Fruit fly (Drosophila melanogaster) whole organism, prepupa: ENCODE measurements around the gene wuho.

Source experiments
- CG10631 ChIP-seq: fragments of 200-800 bp; sonication (Bioruptor generic); optimal IDR thresholded peaks from 2 replicates; lab custom pipeline; 2016; ENCODE audit warnings: missing biosample characterization, missing genetic modification characterization
- CG10669 ChIP-seq: fragments of 200-800 bp; sonication (Bioruptor generic); optimal IDR thresholded peaks from 3 replicates; lab custom pipeline; 2018; ENCODE audit warnings: missing biosample characterization, mild to moderate bottlenecking, missing genetic modification characterization, moderate library complexity
- CG11294 ChIP-seq: fragments of 200-800 bp; sonication (Bioruptor generic); IDR thresholded peaks from 2 replicates; pipeline ENCODE4 v1.3.6; 2022; ENCODE audit warnings: missing biosample characterization, missing genetic modification characterization
- CG11762 ChIP-seq: fragments of 200-800 bp; sonication (Bioruptor generic); optimal IDR thresholded peaks from 3 replicates; lab custom pipeline; 2016; ENCODE audit warnings: missing biosample characterization, missing genetic modification characterization; ENCODE audit not compliant: insufficient read depth
- CG11902 ChIP-seq: fragments of 200-800 bp; sonication (Bioruptor generic); optimal IDR thresholded peaks from 3 replicates; lab custom pipeline; 2016; ENCODE audit warnings: missing biosample characterization, missing genetic modification characterization
- CG15336 ChIP-seq: fragments of 200-800 bp; sonication (Bioruptor generic); IDR thresholded peaks from 2 replicates; pipeline ENCODE4 v1.3.6; 2022; ENCODE audit warnings: missing biosample characterization, missing genetic modification characterization
- CG3032 ChIP-seq: fragments of 200-800 bp; optimal IDR thresholded peaks from 2 replicates; lab custom pipeline; 2019; ENCODE audit warnings: missing biosample characterization, mild to moderate bottlenecking, missing genetic modification characterization, moderate library complexity
- CG31627 ChIP-seq: fragments of 200-800 bp; sonication (Bioruptor generic); optimal IDR thresholded peaks from 3 replicates; lab custom pipeline; 2016; ENCODE audit warnings: missing biosample characterization, missing genetic modification characterization
- CG6163 ChIP-seq: fragments of 200-800 bp; sonication (Bioruptor generic); IDR thresholded peaks from 3 replicates; pipeline ENCODE4 v1.3.6; 2022; ENCODE audit warnings: missing biosample characterization, missing genetic modification characterization
- CG6792 ChIP-seq: fragments of 200-800 bp; sonication (Bioruptor generic); optimal IDR thresholded peaks from 3 replicates; lab custom pipeline; 2016; ENCODE audit warnings: missing biosample characterization, missing genetic modification characterization
- CG6808 ChIP-seq: fragments of 200-800 bp; sonication (Bioruptor generic); optimal IDR thresholded peaks from 3 replicates; lab custom pipeline; 2017; ENCODE audit warnings: missing biosample characterization, missing genetic modification characterization, mild to moderate bottlenecking, moderate library complexity, missing genetic modification reagents
- CG6854 ChIP-seq: fragments of 200-800 bp; sonication (Bioruptor generic); optimal IDR thresholded peaks from 2 replicates; lab custom pipeline; 2017; ENCODE audit warnings: missing biosample characterization, mild to moderate bottlenecking, missing genetic modification characterization
- CG7368 ChIP-seq: fragments of 200-800 bp; sonication (Bioruptor generic); optimal IDR thresholded peaks from 3 replicates; lab custom pipeline; 2016; ENCODE audit warnings: missing biosample characterization, missing genetic modification characterization
- CG8119 ChIP-seq: fragments of 200-800 bp; sonication (Bioruptor generic); IDR thresholded peaks from 3 replicates; pipeline ENCODE4 v1.3.6; 2022; ENCODE audit warnings: missing biosample characterization, missing genetic modification characterization
- CG8632 ChIP-seq: fragments of 200-800 bp; sonication (Bioruptor generic); optimal IDR thresholded peaks from 3 replicates; lab custom pipeline; 2016; ENCODE audit warnings: missing biosample characterization, missing genetic modification characterization
- CG9139 ChIP-seq: fragments of 200-800 bp; sonication (Bioruptor generic); optimal IDR thresholded peaks from 3 replicates; lab custom pipeline; 2017; ENCODE audit warnings: missing biosample characterization, mild to moderate bottlenecking, missing genetic modification characterization
- Eip75B ChIP-seq: fragments of 200-800 bp; sonication (Bioruptor generic); optimal IDR thresholded peaks from 3 replicates; lab custom pipeline; 2016; ENCODE audit warnings: missing biosample characterization, missing genetic modification characterization
- Eip78C ChIP-seq: fragments of 200-800 bp; sonication (Bioruptor generic); peaks from one replicate; lab custom pipeline; 2016; ENCODE audit warnings: missing biosample characterization, missing genetic modification characterization
- Gug ChIP-seq: fragments of 200-800 bp; sonication (Bioruptor generic); IDR thresholded peaks from 2 replicates; pipeline ENCODE4 v1.3.6; 2022; ENCODE audit warnings: missing biosample characterization, missing genetic modification characterization
- Hr39 ChIP-seq: fragments of 200-800 bp; sonication (Bioruptor generic); optimal IDR thresholded peaks from 2 replicates; lab custom pipeline; 2016; ENCODE audit warnings: missing biosample characterization, missing genetic modification characterization
- Met ChIP-seq: fragments of 200-800 bp; sonication (Bioruptor generic); optimal IDR thresholded peaks from 3 replicates; lab custom pipeline; 2016; ENCODE audit warnings: missing biosample characterization, missing genetic modification characterization
- OdsH ChIP-seq: fragments of 200-800 bp; sonication (Bioruptor generic); optimal IDR thresholded peaks from 3 replicates; lab custom pipeline; 2016; ENCODE audit warnings: missing biosample characterization, missing genetic modification characterization
- Smox ChIP-seq: fragments of 200-800 bp; sonication (Bioruptor generic); optimal IDR thresholded peaks from 3 replicates; lab custom pipeline; 2016; ENCODE audit warnings: missing biosample characterization, missing genetic modification characterization
- Sox14 ChIP-seq: fragments of 200-800 bp; sonication (Bioruptor generic); optimal IDR thresholded peaks from 3 replicates; lab custom pipeline; 2016; ENCODE audit warnings: missing biosample characterization, missing genetic modification characterization
- Sox15 ChIP-seq: fragments of 200-800 bp; sonication (Bioruptor generic); optimal IDR thresholded peaks from 3 replicates; lab custom pipeline; 2016; ENCODE audit warnings: missing biosample characterization, missing genetic modification characterization
- achi ChIP-seq: fragments of 200-800 bp; sonication (Bioruptor generic); optimal IDR thresholded peaks from 3 replicates; lab custom pipeline; 2016; ENCODE audit warnings: missing biosample characterization, missing genetic modification characterization
- acj6 ChIP-seq: fragments of 200-800 bp; sonication (Bioruptor generic); optimal IDR thresholded peaks from 3 replicates; lab custom pipeline; 2016; ENCODE audit warnings: missing biosample characterization, missing genetic modification characterization
- dac ChIP-seq: fragments of 200-800 bp; sonication (Bioruptor generic); optimal IDR thresholded peaks from 2 replicates; lab custom pipeline; 2017; ENCODE audit warnings: missing biosample characterization, mild to moderate bottlenecking, missing genetic modification characterization
- dsx ChIP-seq: fragments of 200-800 bp; optimal IDR thresholded peaks from 3 replicates; lab custom pipeline; 2019; ENCODE audit warnings: missing biosample characterization, mild to moderate bottlenecking, missing genetic modification characterization, moderate library complexity; ENCODE audit not compliant: poor library complexity, severe bottlenecking
- esn ChIP-seq: fragments of 200-800 bp; sonication (Bioruptor generic); optimal IDR thresholded peaks from 2 replicates; lab custom pipeline; 2016; ENCODE audit warnings: missing biosample characterization, mild to moderate bottlenecking, missing genetic modification characterization, moderate library complexity
- fd59A ChIP-seq: fragments of 200-800 bp; sonication (Bioruptor generic); optimal IDR thresholded peaks from 2 replicates; lab custom pipeline; 2017; ENCODE audit warnings: missing biosample characterization, mild to moderate bottlenecking, missing genetic modification characterization, missing genetic modification reagents
- fd85E ChIP-seq: fragments of 200-800 bp; sonication (Bioruptor generic); optimal IDR thresholded peaks from 3 replicates; lab custom pipeline; 2016; ENCODE audit warnings: missing biosample characterization, missing genetic modification characterization
- fkh ChIP-seq: fragments of 200-800 bp; sonication (Bioruptor generic); optimal IDR thresholded peaks from 3 replicates; lab custom pipeline; 2017; ENCODE audit warnings: missing biosample characterization, mild to moderate bottlenecking, missing genetic modification characterization, moderate library complexity
- lz ChIP-seq: fragments of 200-800 bp; sonication (Bioruptor generic); optimal IDR thresholded peaks from 3 replicates; lab custom pipeline; 2016; ENCODE audit warnings: missing biosample characterization, missing genetic modification characterization
- net ChIP-seq: fragments of 200-800 bp; sonication (Bioruptor generic); optimal IDR thresholded peaks from 3 replicates; lab custom pipeline; 2016; ENCODE audit warnings: missing biosample characterization, missing genetic modification characterization
- pdm3 ChIP-seq: fragments of 200-800 bp; sonication (Bioruptor generic); optimal IDR thresholded peaks from 3 replicates; lab custom pipeline; 2016; ENCODE audit warnings: missing biosample characterization, missing genetic modification characterization
- salr ChIP-seq, 2 experiments: fragments of 200-800 bp; sonication (Bioruptor generic); optimal IDR thresholded peaks; 3 replicates each; lab custom pipeline; 2016 to 2018; ENCODE audit warnings: missing biosample characterization in 2 of 2, missing genetic modification characterization in 2 of 2, mild to moderate bottlenecking in 1 of 2
- svp ChIP-seq: fragments of 200-800 bp; sonication (Bioruptor generic); peaks from one replicate; lab custom pipeline; 2016; ENCODE audit warnings: missing biosample characterization, missing genetic modification characterization
- topi ChIP-seq: fragments of 200-800 bp; sonication (Bioruptor generic); optimal IDR thresholded peaks from 3 replicates; lab custom pipeline; 2016; ENCODE audit warnings: missing biosample characterization, missing genetic modification characterization

The wuho gene

dm6 chrX:6265456-6265877, 22.4 kb upstream of the wuho start (continued):
- peak; percentile 92 for TF ChIP-seq CG11762 (GFP tag; lab: Kevin White, UChicago)
- peak; percentile 92 for TF ChIP-seq topi
- TF ChIP-seq svp: peak; percentile 94
- TF ChIP-seq net: peak; percentile 96
- TF ChIP-seq CG31627 (GFP tag; lab: Kevin White, UChicago): peak; percentile 89
- peak; percentile 91 for TF ChIP-seq Met (GFP tag; lab: Kevin White, UChicago)
- TF ChIP-seq lz: peak; percentile 92
- peak; percentile 67 to 95 for TF ChIP-seq salr (GFP tag; optimal IDR thresholded peaks at IDR 0.05; lab: Kevin White, UChicago)
- TF ChIP-seq CG8119: peak; percentile 97
- TF ChIP-seq CG7368 (GFP tag; lab: Kevin White, UChicago): peak; percentile 87
- TF ChIP-seq dac: peak; percentile 97
- peak; percentile 93 for TF ChIP-seq esn (GFP tag; lab: Kevin White, UChicago)
- TF ChIP-seq achi: peak; percentile 94
- TF ChIP-seq fd59A (GFP tag; lab: Kevin White, UChicago): peak; percentile 82
- TF ChIP-seq CG8632: peak; percentile 94
- TF ChIP-seq Sox14: peak; percentile 92
- TF ChIP-seq CG10631 (GFP tag; lab: Kevin White, UChicago): peak; percentile 92
- peak; percentile 92 for TF ChIP-seq Sox15 (GFP tag; lab: Kevin White, UChicago)
- TF ChIP-seq CG6854 (GFP tag; lab: Kevin White, UChicago): peak; percentile 56
- TF ChIP-seq OdsH (GFP tag; lab: Kevin White, UChicago): peak; percentile 95
- peak; percentile 93 for TF ChIP-seq CG6792
- peak; percentile 90 for TF ChIP-seq acj6 (GFP tag; lab: Kevin White, UChicago)
- TF ChIP-seq Eip78C (GFP tag; lab: Kevin White, UChicago): peak; percentile 98
- TF ChIP-seq Smox: peak; percentile 89
- peak; percentile 94 for TF ChIP-seq Eip75B (GFP tag; lab: Kevin White, UChicago)
- TF ChIP-seq fd85E: peak; percentile 71
- TF ChIP-seq CG11294 (GFP tag; lab: Robert Waterston, UW): peak; percentile 90
- TF ChIP-seq CG6808: peak; percentile 83
- TF ChIP-seq CG15336 (GFP tag; lab: Robert Waterston, UW): peak; percentile 96
- peak; percentile 88 for TF ChIP-seq CG10669
- TF ChIP-seq fkh (GFP tag; lab: Kevin White, UChicago): peak; percentile 65
- TF ChIP-seq Hr39: peak; percentile 91
- peak; percentile 74 for TF ChIP-seq dsx (GFP tag; lab: Kevin White, UChicago)

- no peak for TF ChIP-seq CG6163 (GFP tag; lab: Robert Waterston, UW)
- no peak for TF ChIP-seq fkh (GFP tag; lab: Kevin White, UChicago)
- TF ChIP-seq CG8632: no peak
- TF ChIP-seq CG6854 (GFP tag; lab: Kevin White, UChicago): no peak
- no peak for TF ChIP-seq acj6 (GFP tag; lab: Kevin White, UChicago)
- no peak for TF ChIP-seq Eip78C (GFP tag; lab: Kevin White, UChicago)
- no peak for TF ChIP-seq Eip75B (GFP tag; lab: Kevin White, UChicago)
- TF ChIP-seq Smox: no peak
- TF ChIP-seq CG10669: no peak
- TF ChIP-seq Gug (GFP tag; lab: Robert Waterston, UW): no peak
- no peak for TF ChIP-seq CG9139 (GFP tag; lab: Kevin White, UChicago)
- TF ChIP-seq dsx (GFP tag; lab: Kevin White, UChicago): no peak
- TF ChIP-seq pdm3 (GFP tag; lab: Kevin White, UChicago): no peak
- TF ChIP-seq dac: no peak
- no peak for TF ChIP-seq CG3032 (tag; lab: Kevin White, UChicago)
- TF ChIP-seq CG11902 (GFP tag; lab: Kevin White, UChicago): no peak
- TF ChIP-seq CG6792: no peak
- TF ChIP-seq CG7368 (GFP tag; lab: Kevin White, UChicago): no peak
These were observed 21.8 kb upstream of the wuho start for dm6 chrX:6266092-6266491.
